Fruit fly (Drosophila melanogaster) whole organism, embryonic: ENCODE results near the gene CG6015.

Experiments used
- Antp ChIP-seq: fragments of 200-800 bp; sonication (Bioruptor generic); optimal IDR thresholded peaks from 3 replicates; lab custom pipeline; 2016; ENCODE audit warnings: missing biosample characterization, missing genetic modification characterization
- B-H1 ChIP-seq: fragments of 200-800 bp; sonication (Bioruptor generic); IDR thresholded peaks from 3 replicates; pipeline ENCODE4 v1.3.6; 2022; ENCODE audit warnings: missing biosample characterization, missing genetic modification characterization
- BEAF-32 ChIP-seq: fragments of 200-800 bp; sonication (Bioruptor generic); optimal IDR thresholded peaks from 3 replicates; lab custom pipeline; 2017; ENCODE audit warnings: missing biosample characterization, missing genetic modification characterization, mild to moderate bottlenecking, moderate library complexity, missing genetic modification reagents
- CG10147 ChIP-seq: fragments of 200-800 bp; sonication (Bioruptor generic); optimal IDR thresholded peaks from 2 replicates; lab custom pipeline; 2019; ENCODE audit warnings: missing biosample characterization, mild to moderate bottlenecking, missing genetic modification characterization, moderate library complexity
- CG10274 ChIP-seq: fragments of 200-800 bp; sonication (Bioruptor generic); optimal IDR thresholded peaks from 3 replicates; lab custom pipeline; 2017; ENCODE audit warnings: missing biosample characterization, mild to moderate bottlenecking, missing genetic modification characterization
- CG10543 ChIP-seq: fragments of 200-800 bp; sonication (Bioruptor generic); optimal IDR thresholded peaks from 3 replicates; lab custom pipeline; 2017; ENCODE audit warnings: missing biosample characterization, mild to moderate bottlenecking, missing genetic modification characterization, moderate library complexity
- CG11504 ChIP-seq: fragments of 200-800 bp; sonication (Bioruptor generic); optimal IDR thresholded peaks from 3 replicates; lab custom pipeline; 2019; ENCODE audit warnings: missing biosample characterization, mild to moderate bottlenecking, missing genetic modification characterization, moderate library complexity
- CG11696 ChIP-seq: fragments of 200-800 bp; sonication (Bioruptor generic); IDR thresholded peaks from 2 replicates; pipeline ENCODE4 v1.3.6; 2022; ENCODE audit warnings: missing biosample characterization, missing genetic modification characterization
- CG11723 ChIP-seq: fragments of 200-800 bp; sonication (Bioruptor generic); optimal IDR thresholded peaks from 2 replicates; lab custom pipeline; 2017; ENCODE audit warnings: missing biosample characterization, mild to moderate bottlenecking, missing genetic modification characterization
- CG13287 ChIP-seq: fragments of 200-800 bp; sonication (Bioruptor generic); IDR thresholded peaks from 2 replicates; pipeline ENCODE4 v1.3.6; 2022; ENCODE audit warnings: missing biosample characterization, missing genetic modification characterization; ENCODE audit not compliant: partially characterized antibody
- CG13424 ChIP-seq: fragments of 200-800 bp; sonication (Bioruptor generic); optimal IDR thresholded peaks from 2 replicates; lab custom pipeline; 2019; ENCODE audit warnings: missing biosample characterization, mild to moderate bottlenecking, missing genetic modification characterization, moderate library complexity
- CG13624 ChIP-seq: fragments of 200-800 bp; sonication (Bioruptor generic); optimal IDR thresholded peaks from 2 replicates; lab custom pipeline; 2016; ENCODE audit warnings: missing biosample characterization, missing genetic modification characterization
- CG14710 ChIP-seq: fragments of 200-800 bp; sonication (Bioruptor generic); optimal IDR thresholded peaks from 3 replicates; lab custom pipeline; 2019; ENCODE audit warnings: missing biosample characterization, mild to moderate bottlenecking, missing genetic modification characterization, moderate library complexity
- CG15269 ChIP-seq: fragments of 200-800 bp; sonication (Bioruptor generic); optimal IDR thresholded peaks from 2 replicates; lab custom pipeline; 2018; ENCODE audit warnings: missing biosample characterization, mild to moderate bottlenecking, missing genetic modification characterization, moderate library complexity
- CG17361 ChIP-seq: fragments of 200-800 bp; sonication (Bioruptor generic); IDR thresholded peaks from 3 replicates; pipeline ENCODE4 v1.3.6; 2022; ENCODE audit warnings: missing biosample characterization, missing genetic modification characterization
- CG17912 ChIP-seq: fragments of 200-800 bp; sonication (Bioruptor generic); optimal IDR thresholded peaks from 2 replicates; lab custom pipeline; 2018; ENCODE audit warnings: missing biosample characterization, mild to moderate bottlenecking, missing genetic modification characterization
- CG18011 ChIP-seq: fragments of 200-800 bp; sonication (Bioruptor generic); optimal IDR thresholded peaks from 2 replicates; lab custom pipeline; 2017; ENCODE audit warnings: missing biosample characterization, missing genetic modification characterization, mild to moderate bottlenecking, moderate library complexity, missing genotype
- CG2199 ChIP-seq: fragments of 200-800 bp; sonication (Bioruptor generic); IDR thresholded peaks from 3 replicates; pipeline ENCODE4 v1.3.6; 2022; ENCODE audit warnings: missing biosample characterization, missing genetic modification characterization
- CG2678 ChIP-seq: fragments of 200-800 bp; sonication (Bioruptor generic); optimal IDR thresholded peaks from 3 replicates; lab custom pipeline; 2019; ENCODE audit warnings: missing biosample characterization, mild to moderate bottlenecking, missing genetic modification characterization, moderate library complexity
- CG4404 ChIP-seq: fragments of 200-800 bp; sonication (Bioruptor generic); IDR thresholded peaks from 2 replicates; pipeline ENCODE4 v1.3.6; 2022; ENCODE audit warnings: missing biosample characterization, missing genetic modification characterization
- CG5245 ChIP-seq: fragments of 200-800 bp; sonication (Bioruptor generic); optimal IDR thresholded peaks from 3 replicates; lab custom pipeline; 2016; ENCODE audit warnings: missing biosample characterization, missing genetic modification characterization
- CG7987 ChIP-seq: fragments of 200-800 bp; sonication (Bioruptor generic); optimal IDR thresholded peaks from 2 replicates; lab custom pipeline; 2018; ENCODE audit warnings: missing biosample characterization, mild to moderate bottlenecking, missing genetic modification characterization, moderate library complexity
- CG8388 ChIP-seq: fragments of 200-800 bp; sonication (Bioruptor generic); optimal IDR thresholded peaks from 2 replicates; lab custom pipeline; 2019; ENCODE audit warnings: missing biosample characterization, mild to moderate bottlenecking, missing genetic modification characterization, moderate library complexity
- Dp ChIP-seq: fragments of 200-800 bp; sonication (Bioruptor generic); optimal IDR thresholded peaks from 2 replicates; lab custom pipeline; 2018; ENCODE audit warnings: missing biosample characterization, mild to moderate bottlenecking, missing genetic modification characterization, moderate library complexity
- Dref ChIP-seq: fragments of 200-800 bp; sonication (Bioruptor generic); IDR thresholded peaks from 2 replicates; pipeline ENCODE4 v1.3.6; 2022; ENCODE audit warnings: missing biosample characterization, missing genetic modification characterization
- Fer3 ChIP-seq: fragments of 200-800 bp; sonication (Bioruptor generic); optimal IDR thresholded peaks from 2 replicates; lab custom pipeline; 2018; ENCODE audit warnings: missing biosample characterization, mild to moderate bottlenecking, missing genetic modification characterization, moderate library complexity
- Hr78 ChIP-seq, 2 experiments: fragments of 200-800 bp in 1 of 2; fragments of >200 bp in 1 of 2; sonication (Bioruptor generic) in 1 of 2; optimal IDR thresholded peaks; 2 replicates each; lab custom pipeline; 2017 to 2019; ENCODE audit warnings: missing biosample characterization in 2 of 2, missing genetic modification characterization in 2 of 2, mild to moderate bottlenecking in 1 of 2, moderate library complexity in 1 of 2
- MESR4 ChIP-seq: fragments of 200-800 bp; sonication (Bioruptor generic); optimal IDR thresholded peaks from 2 replicates; lab custom pipeline; 2018; ENCODE audit warnings: missing biosample characterization, mild to moderate bottlenecking, missing genetic modification characterization, moderate library complexity
- Neu2 ChIP-seq: fragments of 200-800 bp; sonication (Bioruptor generic); optimal IDR thresholded peaks from 3 replicates; lab custom pipeline; 2016; ENCODE audit warnings: missing biosample characterization, missing genetic modification characterization, borderline replicate concordance
- Rx ChIP-seq: fragments of 200-800 bp; sonication (Bioruptor generic); IDR thresholded peaks from 2 replicates; pipeline ENCODE4 v1.3.6; 2022; ENCODE audit warnings: missing biosample characterization, missing genetic modification characterization
- Tbp ChIP-seq: fragments of >200 bp; optimal IDR thresholded peaks from 2 replicates; lab custom pipeline; 2018; ENCODE audit warnings: missing biosample characterization, missing genetic modification characterization
- Usf ChIP-seq: fragments of 200-800 bp; sonication (Bioruptor generic); optimal IDR thresholded peaks from 2 replicates; lab custom pipeline; 2017; ENCODE audit warnings: missing genotype, missing biosample characterization, missing genetic modification characterization
- amos ChIP-seq: fragments of 200-800 bp; sonication (Bioruptor generic); IDR thresholded peaks from 2 replicates; pipeline ENCODE4 v1.3.6; 2022; ENCODE audit warnings: missing biosample characterization, missing genetic modification characterization; ENCODE audit not compliant: partially characterized antibody
- caup ChIP-seq: fragments of 200-800 bp; sonication (Bioruptor generic); optimal IDR thresholded peaks from 3 replicates; lab custom pipeline; 2017; ENCODE audit warnings: missing biosample characterization, mild to moderate bottlenecking, missing genetic modification characterization, moderate library complexity; ENCODE audit not compliant: severe bottlenecking
- crol ChIP-seq: fragments of 200-800 bp; sonication (Bioruptor generic); IDR thresholded peaks from 2 replicates; pipeline ENCODE4 v1.3.6; 2022; ENCODE audit warnings: missing biosample characterization, missing genetic modification characterization
- eyg ChIP-seq: fragments of 200-800 bp; sonication (Bioruptor generic); optimal IDR thresholded peaks from 3 replicates; lab custom pipeline; 2016; ENCODE audit warnings: missing biosample characterization, missing genetic modification characterization
- fru ChIP-seq: fragments of >200 bp; optimal IDR thresholded peaks from 2 replicates; lab custom pipeline; 2017
- gem ChIP-seq: fragments of 200-800 bp; sonication (Bioruptor generic); optimal IDR thresholded peaks from 2 replicates; lab custom pipeline; 2019; ENCODE audit warnings: missing biosample characterization, mild to moderate bottlenecking, missing genetic modification characterization, moderate library complexity
- inv ChIP-seq: fragments of 200-800 bp; sonication (Bioruptor generic); IDR thresholded peaks from 2 replicates; pipeline ENCODE4 v1.3.6; 2022; ENCODE audit warnings: missing biosample characterization, missing genetic modification characterization; ENCODE audit not compliant: partially characterized antibody
- lbe ChIP-seq: fragments of 200-800 bp; sonication (Bioruptor generic); optimal IDR thresholded peaks from 2 replicates; lab custom pipeline; 2016; ENCODE audit warnings: missing biosample characterization, mild to moderate bottlenecking, missing genetic modification characterization
- lilli ChIP-seq: fragments of 200-800 bp; sonication (Bioruptor generic); optimal IDR thresholded peaks from 3 replicates; lab custom pipeline; 2016; ENCODE audit warnings: missing biosample characterization, missing genetic modification characterization
- mld ChIP-seq: fragments of 200-800 bp; sonication (Bioruptor generic); IDR thresholded peaks from 3 replicates; pipeline ENCODE4 v1.3.6; 2022; ENCODE audit warnings: missing biosample characterization, missing genetic modification characterization; ENCODE audit not compliant: partially characterized antibody
- nau ChIP-seq: fragments of 200-800 bp; sonication (Bioruptor generic); optimal IDR thresholded peaks from 3 replicates; lab custom pipeline; 2017; ENCODE audit warnings: missing biosample characterization, mild to moderate bottlenecking, missing genetic modification characterization, missing genetic modification reagents
- nerfin-1 ChIP-seq: fragments of 200-800 bp; sonication (Bioruptor generic); optimal IDR thresholded peaks from 3 replicates; lab custom pipeline; 2019; ENCODE audit warnings: missing biosample characterization, mild to moderate bottlenecking, missing genetic modification characterization, moderate library complexity
- onecut ChIP-seq: fragments of 200-800 bp; sonication (Bioruptor generic); IDR thresholded peaks from 2 replicates; pipeline ENCODE4 v1.3.6; 2022; ENCODE audit warnings: missing biosample characterization, missing genetic modification characterization
- p53 ChIP-seq: fragments of 200-800 bp; sonication (Bioruptor generic); optimal IDR thresholded peaks from 2 replicates; lab custom pipeline; 2016; ENCODE audit warnings: missing biosample characterization, missing genetic modification characterization
- pb ChIP-seq: fragments of 200-800 bp; sonication (Bioruptor generic); optimal IDR thresholded peaks from 3 replicates; lab custom pipeline; 2016; ENCODE audit warnings: missing biosample characterization, missing genetic modification characterization
- tgo ChIP-seq: fragments of 200-800 bp; sonication (Bioruptor generic); IDR thresholded peaks from 3 replicates; pipeline ENCODE4 v1.3.6; 2022; ENCODE audit warnings: missing biosample characterization, missing genetic modification characterization
- wdn ChIP-seq: fragments of 200-800 bp; sonication (Bioruptor generic); IDR thresholded peaks from 2 replicates; pipeline ENCODE4 v1.3.6; 2022; ENCODE audit warnings: missing biosample characterization, missing genetic modification characterization

CG6015 gene

DNA sequence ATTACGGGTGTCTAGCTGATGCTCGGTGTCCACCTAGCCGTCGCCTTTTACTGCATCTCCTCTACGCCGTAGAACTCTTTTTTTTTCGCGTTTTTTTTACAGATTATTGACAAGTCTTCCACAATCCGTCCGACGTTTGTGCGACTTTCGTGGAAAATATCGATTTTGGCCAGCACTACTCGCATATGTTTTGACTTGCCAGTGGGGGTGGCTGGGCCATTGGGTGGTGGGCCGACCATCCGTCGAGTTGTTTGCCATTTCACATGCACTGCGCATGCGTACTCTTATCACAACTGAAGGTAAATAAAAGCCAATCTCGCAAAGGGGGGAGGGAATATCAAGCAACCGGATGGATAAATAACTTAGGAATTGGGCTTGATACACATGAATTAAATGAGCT, 2.3 kb downstream of the CG6015 start, which contains the start of gene CG13409 (continued):
- TF ChIP-seq Usf (GFP tag; lab: Kevin White, UChicago): no peak
- no peak for TF ChIP-seq Rx (GFP tag; lab: Robert Waterston, UW)
- TF ChIP-seq CG2678: no peak
- no peak for TF ChIP-seq crol (GFP tag; lab: Robert Waterston, UW)
- no peak for TF ChIP-seq CG2199 (GFP tag; lab: Robert Waterston, UW)
- TF ChIP-seq CG10543 (GFP tag; lab: Kevin White, UChicago): no peak
- TF ChIP-seq tgo: no peak
- TF ChIP-seq p53: no peak
- no peak for TF ChIP-seq CG5245 (GFP tag; lab: Kevin White, UChicago)
- no peak for TF ChIP-seq Dp (GFP tag; lab: Kevin White, UChicago)
- peak; percentile 97 for TF ChIP-seq onecut (GFP tag; lab: Robert Waterston, UW)
- no peak for TF ChIP-seq CG15269 (tag; lab: Kevin White, UChicago)
- no peak for TF ChIP-seq CG4404 (GFP tag; lab: Robert Waterston, UW)
- no peak for TF ChIP-seq caup (GFP tag; lab: Kevin White, UChicago)

DNA sequence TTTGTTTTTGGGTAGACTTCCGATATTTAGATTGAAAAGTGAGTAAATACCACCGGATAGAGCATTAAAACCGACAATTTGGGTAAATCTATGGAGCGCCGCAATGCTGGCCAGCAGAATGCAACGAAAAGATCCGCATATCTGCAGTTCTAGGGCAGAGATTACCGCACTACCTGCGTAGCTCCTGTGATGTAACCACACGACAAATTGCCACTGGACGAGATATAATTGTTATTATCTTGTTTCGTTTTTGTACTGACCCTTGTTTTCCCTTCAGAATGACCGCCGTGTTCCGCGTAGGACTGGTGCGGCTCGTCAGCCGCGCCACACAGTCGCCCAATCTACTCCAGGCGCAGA, 6.4 kb downstream of the CG6015 start:
- TF ChIP-seq CG14710 (tag; lab: Kevin White, UChicago) (peak; percentile 3), lilli (no peak), CG8388 (GFP tag; lab: Kevin White, UChicago) (no peak), onecut (GFP tag; lab: Robert Waterston, UW) (no peak), CG13424 (tag; lab: Kevin White, UChicago) (no peak), B-H1 (GFP tag; lab: Robert Waterston, UW) (no peak), Antp (no peak), lbe (GFP tag; lab: Kevin White, UChicago) (no peak), CG10274 (GFP tag; lab: Kevin White, UChicago) (no peak), CG13287 (GFP tag; lab: Robert Waterston, UW) (0 out of 2 replicates have a peak, but pooled peaks have one; percentile 2), CG11696 (GFP tag; lab: Robert Waterston, UW) (no peak), Neu2 (GFP tag; lab: Kevin White, UChicago) (no peak), fru (lab: Kevin White, UChicago) (no peak), Hr78 (GFP tag; optimal IDR thresholded peaks at IDR 0.05; lab: Kevin White, UChicago) (no peak), CG10147 (GFP tag; lab: Kevin White, UChicago) (no peak), Dref (GFP tag; lab: Robert Waterston, UW) (no peak), MESR4 (GFP tag; lab: Kevin White, UChicago) (peak; percentile 73), gem (tag; lab: Kevin White, UChicago) (no peak), nerfin-1 (tag; lab: Kevin White, UChicago) (no peak), CG17912 (GFP tag; lab: Kevin White, UChicago) (no peak), CG13624 (no peak), CG11723 (GFP tag; lab: Kevin White, UChicago) (no peak), CG7987 (no peak), eyg (GFP tag; lab: Kevin White, UChicago) (no peak), amos (GFP tag; lab: Robert Waterston, UW) (no peak), Tbp (no peak), nau (GFP tag; lab: Kevin White, UChicago) (no peak), CG11504 (tag; lab: Kevin White, UChicago) (no peak), CG18011 (GFP tag; lab: Kevin White, UChicago) (no peak), mld (GFP tag; lab: Robert Waterston, UW) (0 out of 3 replicates have a peak, but pooled peaks have one; percentile 37), Fer3 (no peak), inv (GFP tag; lab: Robert Waterston, UW) (no peak), pb (GFP tag; lab: Kevin White, UChicago) (no peak), BEAF-32 (GFP tag; lab: Kevin White, UChicago) (no peak), CG17361 (GFP tag; lab: Robert Waterston, UW) (no peak), wdn (GFP tag; lab: Robert Waterston, UW) (no peak)
